Worm (Caenorhabditis elegans) whole organism, L4/young adult: ENCODE measurements around the gene irg-8.

Experiments used
- W03F9.2 ChIP-seq: fragments of 150-350 bp; optimal IDR thresholded peaks from 2 replicates; lab custom pipeline; 2014; ENCODE audit warnings: missing biosample characterization, missing genetic modification characterization
- dao-5 ChIP-seq: sonication (generic microtip); optimal IDR thresholded peaks from 2 replicates; lab custom pipeline; 2016; ENCODE audit warnings: missing genotype, missing genetic modification characterization, moderate library complexity, missing compliant biosample characterization
- him-1 ChIP-seq: sonication (generic microtip); optimal IDR thresholded peaks from 2 replicates; lab custom pipeline; 2016; ENCODE audit warnings: missing genotype, missing genetic modification reagents, missing genetic modification characterization, missing compliant biosample characterization

ce11 chrV:428844-429243 is 11.3 kb upstream of the irg-8 start, which contains the start of gene B0554.4:
- TF ChIP-seq W03F9.2 (tag; lab: Kevin White, UChicago) (no peak), him-1 (no peak), dao-5 (no peak)
